Fruit fly (Drosophila melanogaster) whole organism, embryonic: ENCODE data around the gene Adh.
A peak's percentile ranks its signal among the peaks of the same experiment; 100 is the strongest.

Experiments
- Awh ChIP-seq: fragments of 200-800 bp; sonication (Bioruptor generic); IDR thresholded peaks from 2 replicates; pipeline ENCODE4, ENCODE4 v1.3.6; 2022; ENCODE audit warnings: missing biosample characterization, missing genetic modification characterization
- B-H1 ChIP-seq: fragments of 200-800 bp; sonication (Bioruptor generic); IDR thresholded peaks from 3 replicates; pipeline ENCODE4 v1.3.6; 2022; ENCODE audit warnings: missing biosample characterization, missing genetic modification characterization
- Bdp1 ChIP-seq: fragments of 200-800 bp; sonication (Bioruptor generic); optimal IDR thresholded peaks from 3 replicates; lab custom pipeline; 2016; ENCODE audit warnings: missing biosample characterization, missing genetic modification characterization
- CG10565 ChIP-seq: fragments of 200-800 bp; sonication (Bioruptor generic); optimal IDR thresholded peaks from 3 replicates; lab custom pipeline; 2016; ENCODE audit warnings: missing biosample characterization, mild to moderate bottlenecking, missing genetic modification characterization
- CG11093 ChIP-seq: fragments of 200-800 bp; sonication (Bioruptor generic); IDR thresholded peaks from 3 replicates; pipeline ENCODE4 v1.3.6; 2022; ENCODE audit warnings: missing biosample characterization, missing genetic modification characterization
- CG11695 ChIP-seq: fragments of 200-800 bp; sonication (Bioruptor generic); IDR thresholded peaks from 3 replicates; pipeline ENCODE4 v1.3.6; 2022; ENCODE audit warnings: missing biosample characterization, missing genetic modification characterization
- CG11723 ChIP-seq: fragments of 200-800 bp; sonication (Bioruptor generic); optimal IDR thresholded peaks from 2 replicates; lab custom pipeline; 2017; ENCODE audit warnings: missing biosample characterization, mild to moderate bottlenecking, missing genetic modification characterization
- CG12071 ChIP-seq: fragments of 200-800 bp; sonication (Bioruptor generic); optimal IDR thresholded peaks from 3 replicates; lab custom pipeline; 2018; ENCODE audit warnings: missing biosample characterization, mild to moderate bottlenecking, missing genetic modification characterization
- CG14014 ChIP-seq: fragments of 200-800 bp; sonication (Bioruptor generic); IDR thresholded peaks from 2 replicates; pipeline ENCODE4 v1.3.6; 2022; ENCODE audit warnings: missing biosample characterization, missing genetic modification characterization
- CG16863 ChIP-seq: fragments of 200-800 bp; sonication (Bioruptor generic); optimal IDR thresholded peaks from 3 replicates; lab custom pipeline; 2016; ENCODE audit warnings: missing biosample characterization, missing genetic modification characterization
- CG17385 ChIP-seq: fragments of 200-800 bp; sonication (Bioruptor generic); optimal IDR thresholded peaks from 3 replicates; lab custom pipeline; 2018; ENCODE audit warnings: missing biosample characterization, mild to moderate bottlenecking, missing genetic modification characterization
- CG17612 ChIP-seq: fragments of 200-800 bp; sonication (Bioruptor generic); IDR thresholded peaks from 2 replicates; pipeline ENCODE4 v1.3.6; 2022; ENCODE audit warnings: missing biosample characterization, missing genetic modification characterization
- CG1792 ChIP-seq: fragments of 200-800 bp; sonication (Bioruptor generic); optimal IDR thresholded peaks from 2 replicates; lab custom pipeline; 2016; ENCODE audit warnings: missing biosample characterization, missing genetic modification characterization
- CG18011 ChIP-seq: fragments of 200-800 bp; sonication (Bioruptor generic); optimal IDR thresholded peaks from 2 replicates; lab custom pipeline; 2017; ENCODE audit warnings: missing biosample characterization, missing genetic modification characterization, mild to moderate bottlenecking, moderate library complexity, missing genotype
- CG2116 ChIP-seq: fragments of 200-800 bp; sonication (Bioruptor generic); optimal IDR thresholded peaks from 3 replicates; lab custom pipeline; 2018; ENCODE audit warnings: missing biosample characterization, mild to moderate bottlenecking, missing genetic modification characterization
- CG4424 ChIP-seq: fragments of 200-800 bp; sonication (Bioruptor generic); optimal IDR thresholded peaks from 3 replicates; lab custom pipeline; 2016; ENCODE audit warnings: missing biosample characterization, missing genetic modification characterization
- CG4854 ChIP-seq: fragments of 200-800 bp; sonication (Bioruptor generic); optimal IDR thresholded peaks from 2 replicates; lab custom pipeline; 2016; ENCODE audit warnings: missing biosample characterization, missing genetic modification characterization, inconsistent platforms
- CG7745 ChIP-seq: fragments of 200-800 bp; sonication (Bioruptor generic); optimal IDR thresholded peaks from 2 replicates; lab custom pipeline; 2018; ENCODE audit warnings: missing biosample characterization, mild to moderate bottlenecking, missing genetic modification characterization, moderate library complexity
- CG7928 ChIP-seq: fragments of 200-800 bp; sonication (Bioruptor generic); optimal IDR thresholded peaks from 2 replicates; lab custom pipeline; 2017; ENCODE audit warnings: missing biosample characterization, mild to moderate bottlenecking, missing genetic modification characterization
- CTCF ChIP-seq: fragments of 200-800 bp; sonication (Bioruptor generic); optimal IDR thresholded peaks from 2 replicates; lab custom pipeline; 2017; ENCODE audit warnings: missing biosample characterization, mild to moderate bottlenecking, missing genetic modification characterization, moderate library complexity
- Doc3 ChIP-seq: fragments of 200-800 bp; sonication (Bioruptor generic); IDR thresholded peaks from 3 replicates; pipeline ENCODE4 v1.3.6; 2022; ENCODE audit warnings: missing biosample characterization, missing genetic modification characterization; ENCODE audit not compliant: partially characterized antibody
- Dp ChIP-seq: fragments of 200-800 bp; sonication (Bioruptor generic); optimal IDR thresholded peaks from 2 replicates; lab custom pipeline; 2018; ENCODE audit warnings: missing biosample characterization, mild to moderate bottlenecking, missing genetic modification characterization, moderate library complexity
- Elba2 ChIP-seq: fragments of 200-800 bp; sonication (Bioruptor generic); optimal IDR thresholded peaks from 3 replicates; lab custom pipeline; 2016; ENCODE audit warnings: missing biosample characterization, missing genetic modification characterization
- Fer1 ChIP-seq: fragments of 200-800 bp; sonication (Bioruptor generic); optimal IDR thresholded peaks from 2 replicates; lab custom pipeline; 2017; ENCODE audit warnings: missing biosample characterization, mild to moderate bottlenecking, missing genetic modification characterization
- HLH3B ChIP-seq: fragments of 200-800 bp; sonication (Bioruptor generic); IDR thresholded peaks from 2 replicates; pipeline ENCODE4 v1.3.6; 2022; ENCODE audit warnings: missing biosample characterization, missing genetic modification characterization
- Lpt ChIP-seq: fragments of >200 bp; optimal IDR thresholded peaks from 2 replicates; lab custom pipeline; 2018; ENCODE audit warnings: missing biosample characterization, missing genetic modification characterization
- Ravus ChIP-seq: fragments of 200-800 bp; sonication (Bioruptor generic); IDR thresholded peaks from 2 replicates; pipeline ENCODE4 v1.3.6; 2022; ENCODE audit warnings: missing biosample characterization, missing genetic modification characterization
- Sox102F ChIP-seq: fragments of 200-800 bp; sonication (Bioruptor generic); optimal IDR thresholded peaks from 2 replicates; lab custom pipeline; 2018; ENCODE audit warnings: missing biosample characterization, mild to moderate bottlenecking, missing genetic modification characterization, moderate library complexity
- Stat92E ChIP-seq, 3 experiments: fragments of >200 bp in 2 of 3; fragments of 200-800 bp in 1 of 3; sonication (Bioruptor generic) in 1 of 3; optimal IDR thresholded peaks; 2 replicates each; lab custom pipeline; 2017 to 2019; ENCODE audit warnings: missing biosample characterization in 3 of 3, missing genetic modification characterization in 3 of 3, mild to moderate bottlenecking in 1 of 3, moderate library complexity in 1 of 3
- amos ChIP-seq: fragments of 200-800 bp; sonication (Bioruptor generic); IDR thresholded peaks from 2 replicates; pipeline ENCODE4 v1.3.6; 2022; ENCODE audit warnings: missing biosample characterization, missing genetic modification characterization; ENCODE audit not compliant: partially characterized antibody
- bsh ChIP-seq, 2 experiments: fragments of 200-800 bp; sonication (Bioruptor generic); optimal IDR thresholded peaks; 2 replicates each; lab custom pipeline; 2017 to 2018; ENCODE audit warnings: mild to moderate bottlenecking in 2 of 2, missing biosample characterization in 2 of 2, missing genetic modification characterization in 2 of 2, moderate library complexity in 1 of 2
- cad ChIP-seq: fragments of >200 bp; optimal IDR thresholded peaks from 2 replicates; lab custom pipeline; 2017; ENCODE audit warnings: missing biosample characterization, missing genetic modification characterization
- chm ChIP-seq: fragments of 200-800 bp; sonication (Bioruptor generic); IDR thresholded peaks from 2 replicates; pipeline ENCODE4 v1.3.6; 2022; ENCODE audit warnings: missing biosample characterization, missing genetic modification characterization
- ci ChIP-seq: fragments of 200-800 bp; sonication (Bioruptor generic); IDR thresholded peaks from 3 replicates; pipeline ENCODE4 v1.3.6; 2022; ENCODE audit warnings: missing biosample characterization, missing genetic modification characterization
- cwo ChIP-seq: fragments of 200-800 bp; sonication (Bioruptor generic); optimal IDR thresholded peaks from 3 replicates; lab custom pipeline; 2017; ENCODE audit warnings: missing biosample characterization, missing genetic modification characterization, mild to moderate bottlenecking, moderate library complexity, missing genetic modification reagents
- dan ChIP-seq: fragments of 200-800 bp; sonication (Bioruptor generic); IDR thresholded peaks from 2 replicates; pipeline ENCODE4 v1.3.6; 2022; ENCODE audit warnings: missing biosample characterization, missing genetic modification characterization
- fd64A ChIP-seq: fragments of 200-800 bp; sonication (Bioruptor generic); optimal IDR thresholded peaks from 3 replicates; lab custom pipeline; 2018; ENCODE audit warnings: missing biosample characterization, mild to moderate bottlenecking, missing genetic modification characterization
- ftz-f1 ChIP-seq: fragments of 200-800 bp; sonication (Bioruptor generic); optimal IDR thresholded peaks from 2 replicates; lab custom pipeline; 2016; ENCODE audit warnings: missing biosample characterization, missing genetic modification characterization
- insv ChIP-seq, 2 experiments: fragments of 200-800 bp; sonication (Bioruptor generic); optimal IDR thresholded peaks; 3 replicates each; lab custom pipeline; 2016 to 2018; ENCODE audit warnings: missing biosample characterization in 2 of 2, missing genetic modification characterization in 2 of 2
- lilli ChIP-seq: fragments of 200-800 bp; sonication (Bioruptor generic); optimal IDR thresholded peaks from 3 replicates; lab custom pipeline; 2016; ENCODE audit warnings: missing biosample characterization, missing genetic modification characterization
- lmd ChIP-seq: fragments of 200-800 bp; sonication (Bioruptor generic); IDR thresholded peaks from 2 replicates; pipeline ENCODE4 v1.3.6; 2022; ENCODE audit warnings: missing biosample characterization, missing genetic modification characterization
- p53 ChIP-seq: fragments of 200-800 bp; sonication (Bioruptor generic); optimal IDR thresholded peaks from 2 replicates; lab custom pipeline; 2016; ENCODE audit warnings: missing biosample characterization, missing genetic modification characterization
- pho ChIP-seq: fragments of 200-800 bp; sonication (Bioruptor generic); optimal IDR thresholded peaks from 2 replicates; lab custom pipeline; 2016; ENCODE audit warnings: missing biosample characterization, missing genetic modification characterization
- row ChIP-seq: fragments of 200-800 bp; sonication (Bioruptor generic); IDR thresholded peaks from 3 replicates; pipeline ENCODE4 v1.3.6; 2022; ENCODE audit warnings: missing biosample characterization, missing genetic modification characterization
- run ChIP-seq: fragments of 200-800 bp; sonication (Bioruptor generic); optimal IDR thresholded peaks from 3 replicates; lab custom pipeline; 2018; ENCODE audit warnings: missing biosample characterization, mild to moderate bottlenecking, missing genetic modification characterization
- shn ChIP-seq: fragments of 200-800 bp; sonication (Bioruptor generic); optimal IDR thresholded peaks from 3 replicates; lab custom pipeline; 2016; ENCODE audit warnings: missing biosample characterization, missing genetic modification characterization
- slou ChIP-seq: fragments of 200-800 bp; sonication (Bioruptor generic); optimal IDR thresholded peaks from 3 replicates; lab custom pipeline; 2016; ENCODE audit warnings: missing biosample characterization, missing genetic modification characterization
- tgo ChIP-seq: fragments of 200-800 bp; sonication (Bioruptor generic); IDR thresholded peaks from 3 replicates; pipeline ENCODE4 v1.3.6; 2022; ENCODE audit warnings: missing biosample characterization, missing genetic modification characterization
- unc-4 ChIP-seq: fragments of 200-800 bp; sonication (Bioruptor generic); IDR thresholded peaks from 2 replicates; pipeline ENCODE4 v1.3.6; 2022; ENCODE audit warnings: missing biosample characterization, missing genetic modification characterization; ENCODE audit not compliant: partially characterized antibody
- zen ChIP-seq: fragments of 200-800 bp; sonication (Bioruptor generic); optimal IDR thresholded peaks from 3 replicates; lab custom pipeline; 2018; ENCODE audit warnings: missing biosample characterization, mild to moderate bottlenecking, missing genetic modification characterization, moderate library complexity

Gene Adh

DNA sequence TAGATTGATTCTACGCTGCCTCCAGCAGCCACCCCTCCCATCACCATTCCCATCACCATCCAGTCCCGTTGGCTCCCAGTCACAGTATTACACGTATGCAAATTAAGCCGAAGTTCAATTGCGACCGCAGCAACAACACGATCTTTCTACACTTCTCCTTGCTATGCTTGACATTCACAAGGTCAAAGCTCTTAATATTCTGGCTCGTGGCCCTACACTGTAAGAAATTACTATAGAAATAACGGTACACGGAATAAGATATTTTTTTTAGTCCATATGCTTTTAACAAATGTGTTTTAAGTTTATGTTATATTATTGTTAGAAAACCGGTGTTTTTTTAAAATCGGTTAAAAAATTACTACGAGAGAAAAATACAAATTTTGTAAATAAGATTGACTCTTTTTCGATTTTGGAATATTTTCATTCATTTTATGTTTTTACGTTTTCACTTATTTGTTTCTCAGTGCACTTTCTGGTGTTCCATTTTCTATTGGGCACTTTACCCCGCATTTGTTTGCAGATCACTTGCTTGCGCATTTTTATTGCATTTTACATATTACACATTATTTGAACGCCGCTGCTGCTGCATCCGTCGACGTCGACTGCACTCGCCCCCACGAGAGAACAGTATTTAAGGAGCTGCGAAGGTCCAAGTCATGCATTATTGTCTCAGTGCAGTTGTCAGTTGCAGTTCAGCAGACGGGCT lies at the start of gene Adh, which contains the start of gene Adhr (continued):
- peak; percentile 10 for TF ChIP-seq CG12071 (GFP tag; lab: Kevin White, UChicago)
- peak; percentile 88 for TF ChIP-seq Sox102F (GFP tag; lab: Kevin White, UChicago)
- no peak for TF ChIP-seq CTCF
- TF ChIP-seq Fer1 (GFP tag; lab: Kevin White, UChicago): peak; percentile 76
- TF ChIP-seq CG17385 (GFP tag; lab: Kevin White, UChicago): peak; percentile 76
- peak; percentile 42 for TF ChIP-seq CG7928 (GFP tag; lab: Kevin White, UChicago)
- peak; percentile 20 for TF ChIP-seq CG16863 (GFP tag; lab: Kevin White, UChicago)
- peak; percentile 84 for TF ChIP-seq CG11695
- TF ChIP-seq Bdp1 (GFP tag; lab: Kevin White, UChicago): peak; percentile 38
- no peak for TF ChIP-seq CG1792 (GFP tag; lab: Kevin White, UChicago)
- TF ChIP-seq Ravus (GFP tag; lab: Robert Waterston, UW): peak; percentile 17; the same call in 1 of the 2 replicates
- TF ChIP-seq Elba2: no peak
- no peak for TF ChIP-seq Lpt (GFP tag; lab: Kevin White, UChicago)
- no peak for TF ChIP-seq CG10565 (GFP tag; lab: Kevin White, UChicago)
- no peak for TF ChIP-seq CG7745 (tag; lab: Kevin White, UChicago)
- no peak for TF ChIP-seq Dp (GFP tag; lab: Kevin White, UChicago)
- no peak for TF ChIP-seq dan (GFP tag; lab: Robert Waterston, UW)
- TF ChIP-seq pho (GFP tag; lab: Kevin White, UChicago): peak; percentile 53
- TF ChIP-seq Doc3 (GFP tag; lab: Robert Waterston, UW): no peak
- TF ChIP-seq CG18011: peak; percentile 55
- TF ChIP-seq bsh (GFP tag; optimal IDR thresholded peaks at IDR 0.05; lab: Kevin White, UChicago): peak in 1 of 2 experiments; percentile 81
- peak; percentile 56 for TF ChIP-seq zen (tag; lab: Kevin White, UChicago)
- no peak for TF ChIP-seq Awh (GFP tag; lab: Robert Waterston, UW)
- no peak for TF ChIP-seq unc-4 (GFP tag; lab: Robert Waterston, UW)
- TF ChIP-seq lmd: peak; percentile 79
- TF ChIP-seq ci (GFP tag; lab: Robert Waterston, UW): peak; percentile 34; the same call in 1 of the 3 replicates
- peak; percentile 34 for TF ChIP-seq CG4854 (GFP tag; lab: Kevin White, UChicago)
- TF ChIP-seq CG11723: peak; percentile 36
- no peak for TF ChIP-seq CG17612 (GFP tag; lab: Robert Waterston, UW)
- peak; percentile 20 for TF ChIP-seq ftz-f1 (GFP tag; lab: Kevin White, UChicago)
- TF ChIP-seq run (tag; lab: Kevin White, UChicago): no peak
- peak; percentile 51 for TF ChIP-seq B-H1 (GFP tag; lab: Robert Waterston, UW)
- TF ChIP-seq lilli (GFP tag; lab: Kevin White, UChicago): peak; percentile 77
- TF ChIP-seq HLH3B (GFP tag; lab: Robert Waterston, UW): peak; percentile 48
- peak; percentile 58 for TF ChIP-seq slou (GFP tag; lab: Kevin White, UChicago)
- no peak for TF ChIP-seq Stat92E (GFP tag; optimal IDR thresholded peaks at IDR 0.05; lab: Kevin White, UChicago)
- TF ChIP-seq CG2116 (GFP tag; lab: Kevin White, UChicago): peak; percentile 11
- TF ChIP-seq row (GFP tag; lab: Robert Waterston, UW): peak; percentile 80
- TF ChIP-seq p53 (GFP tag; lab: Kevin White, UChicago): no peak
- peak; percentile 71 for TF ChIP-seq tgo (GFP tag; lab: Robert Waterston, UW)
- TF ChIP-seq fd64A: no peak
- TF ChIP-seq shn: peak; percentile 51
- no peak for TF ChIP-seq amos (GFP tag; lab: Robert Waterston, UW)
- TF ChIP-seq cad (GFP tag; lab: Kevin White, UChicago): no peak
- no peak for TF ChIP-seq CG11093 (GFP tag; lab: Robert Waterston, UW)
- no peak for TF ChIP-seq chm
- TF ChIP-seq insv (GFP tag; optimal IDR thresholded peaks at IDR 0.05; lab: Kevin White, UChicago): peak in 1 of 2 experiments; percentile 14
- peak; percentile 71 for TF ChIP-seq CG14014 (GFP tag; lab: Robert Waterston, UW)
- peak; percentile 80 for TF ChIP-seq cwo (GFP tag; lab: Kevin White, UChicago)
- peak; percentile 73 for TF ChIP-seq CG4424 (GFP tag; lab: Kevin White, UChicago)
